Worm (Caenorhabditis elegans) whole organism, midembryonic: Measurements from ENCODE around the gene Y54G2A.73.

Experiments used
- cog-1 ChIP-seq: sonication (generic microtip); optimal IDR thresholded peaks from 2 replicates; lab custom pipeline; 2016; ENCODE audit warnings: missing genetic modification characterization, missing compliant biosample characterization
- flt-1 ChIP-seq: fragments of 200-800 bp; sonication (Bioruptor generic); IDR thresholded peaks from 2 replicates; pipeline ENCODE4 v1.3.6; 2022; ENCODE audit warnings: missing genetic modification characterization, missing compliant biosample characterization
- klf-2 ChIP-seq: fragments of 200-800 bp; sonication (Bioruptor generic); conservative IDR thresholded peaks from 2 replicates; pipeline ENCODE4 v1.3.6; 2022; ENCODE audit warnings: missing genetic modification reagents, missing genetic modification characterization, missing compliant biosample characterization
- med-1 ChIP-seq: sonication (generic microtip); optimal IDR thresholded peaks from 2 replicates; lab custom pipeline; 2017; ENCODE audit warnings: missing genetic modification characterization, mild to moderate bottlenecking, missing compliant biosample characterization, antibody characterized with exemption, missing genetic modification reagents; ENCODE audit not compliant: insufficient read depth
- ref-1 ChIP-seq: fragments of 200-800 bp; sonication (Bioruptor generic); conservative IDR thresholded peaks from 2 replicates; pipeline ENCODE4 v1.3.6; 2022; ENCODE audit warnings: missing genetic modification reagents, missing genetic modification characterization, missing compliant biosample characterization
- tab-1 ChIP-seq: fragments of 200-800 bp; sonication (Bioruptor generic); IDR thresholded peaks from 2 replicates; pipeline ENCODE4 v1.3.6; 2022; ENCODE audit warnings: missing genetic modification characterization, missing compliant biosample characterization
- ztf-23 ChIP-seq: fragments of 200-800 bp; sonication (Bioruptor generic); IDR thresholded peaks from 2 replicates; pipeline ENCODE4 v1.3.6; 2022; ENCODE audit warnings: missing genetic modification reagents, missing genetic modification characterization, missing compliant biosample characterization
- ztf-29 ChIP-seq: fragments of 200-800 bp; sonication (Bioruptor generic); IDR thresholded peaks from 2 replicates; pipeline ENCODE4 v1.3.6; 2022; ENCODE audit warnings: missing genetic modification reagents, missing genetic modification characterization, missing compliant biosample characterization

DNA sequence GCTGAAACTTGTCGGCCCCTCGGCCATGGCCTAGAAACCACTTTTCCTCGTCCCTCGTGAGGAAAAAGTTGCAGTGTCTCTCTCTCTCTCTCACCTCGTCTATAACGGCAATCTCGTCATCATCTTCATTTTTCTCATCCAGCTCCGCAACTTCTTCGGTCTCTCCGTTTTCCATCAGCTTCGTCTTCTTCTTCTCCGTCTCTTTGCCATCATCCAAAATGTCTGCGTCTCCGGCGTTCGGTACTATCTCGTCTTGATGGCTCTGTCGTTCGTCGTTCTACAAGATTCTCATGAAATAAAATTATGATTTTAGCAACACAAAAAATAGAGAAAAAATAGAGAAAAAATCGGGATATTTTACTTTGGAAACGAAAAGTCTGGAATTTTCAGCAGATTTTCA, 7.2 kb downstream of the Y54G2A.73 start:
- no peak for TF ChIP-seq ztf-29 (GFP tag; lab: Robert Waterston, UW)
- no peak for TF ChIP-seq cog-1 (tag; lab: Kevin White, UChicago)
- TF ChIP-seq ztf-23 (GFP tag; lab: Robert Waterston, UW): no peak
- no peak for TF ChIP-seq tab-1 (GFP tag; lab: Robert Waterston, UW)
- no peak for TF ChIP-seq flt-1 (GFP tag; lab: Robert Waterston, UW)
- no peak for TF ChIP-seq klf-2 (GFP tag; lab: Robert Waterston, UW)
- TF ChIP-seq med-1: no peak
- no peak for TF ChIP-seq ref-1 (GFP tag; lab: Robert Waterston, UW)
